Worm (Caenorhabditis elegans): Measurements from ENCODE around the gene F52E1.2.

The F52E1.2 gene

DNA sequence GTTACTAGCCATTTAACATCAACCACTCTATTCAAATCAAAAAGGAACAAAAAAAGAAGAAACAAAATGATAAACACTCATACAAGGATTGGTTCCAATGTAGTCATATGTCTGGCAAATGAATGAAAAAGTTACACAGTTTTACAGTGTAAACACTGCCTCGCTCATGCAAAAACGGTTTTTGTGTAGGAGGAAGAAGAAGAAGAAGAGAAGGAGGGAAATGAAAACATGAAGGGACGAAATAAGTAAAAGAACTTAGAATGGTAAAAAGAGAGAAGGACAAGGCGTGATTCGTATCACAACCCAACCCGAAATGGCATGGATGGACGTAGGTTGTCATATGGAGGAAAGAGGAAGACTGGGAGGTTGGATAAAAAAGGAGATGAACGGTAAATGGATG, 3.5 kb upstream of the F52E1.2 start:
- TF ChIP-seq cog-1 (tag; optimal IDR thresholded peaks at IDR 0.05) (no peak), flt-1 (GFP tag; IDR thresholded peaks at IDR 0.05) (0 out of 2 replicates have a peak, but pooled peaks have one; percentile 21)

DNA sequence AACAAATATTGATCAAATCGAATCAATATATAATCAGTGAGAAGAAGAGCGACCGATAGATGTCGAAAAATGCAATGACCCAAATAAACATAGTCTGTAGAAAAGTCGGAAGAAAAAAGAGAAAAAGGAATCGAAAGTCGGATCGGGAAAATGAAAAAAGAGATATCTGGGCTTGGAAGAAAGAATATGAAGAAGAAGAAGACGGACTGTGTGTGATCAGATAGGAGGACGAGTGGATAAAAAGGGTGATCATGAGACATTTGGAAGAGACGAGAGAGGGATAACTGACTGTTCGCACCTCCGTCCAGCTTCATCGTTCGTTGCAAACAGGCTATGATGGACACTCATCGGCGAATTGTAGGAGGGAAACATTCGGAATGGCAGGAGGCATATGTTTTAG, 801 bp upstream of the F52E1.2 start:
- TF ChIP-seq flt-1 (GFP tag; IDR thresholded peaks at IDR 0.05) (no peak), ztf-23 (GFP tag; IDR thresholded peaks at IDR 0.05) (no peak), klf-2 (GFP tag; conservative IDR thresholded peaks at IDR 0.05) (no peak), T22C8.4 (GFP tag; IDR thresholded peaks at IDR 0.05) (no peak), med-1 (GFP tag; optimal IDR thresholded peaks at IDR 0.05; ENCODE audit: insufficient read depth) (no peak), ref-1 (GFP tag; conservative IDR thresholded peaks at IDR 0.05) (no peak)

DNA sequence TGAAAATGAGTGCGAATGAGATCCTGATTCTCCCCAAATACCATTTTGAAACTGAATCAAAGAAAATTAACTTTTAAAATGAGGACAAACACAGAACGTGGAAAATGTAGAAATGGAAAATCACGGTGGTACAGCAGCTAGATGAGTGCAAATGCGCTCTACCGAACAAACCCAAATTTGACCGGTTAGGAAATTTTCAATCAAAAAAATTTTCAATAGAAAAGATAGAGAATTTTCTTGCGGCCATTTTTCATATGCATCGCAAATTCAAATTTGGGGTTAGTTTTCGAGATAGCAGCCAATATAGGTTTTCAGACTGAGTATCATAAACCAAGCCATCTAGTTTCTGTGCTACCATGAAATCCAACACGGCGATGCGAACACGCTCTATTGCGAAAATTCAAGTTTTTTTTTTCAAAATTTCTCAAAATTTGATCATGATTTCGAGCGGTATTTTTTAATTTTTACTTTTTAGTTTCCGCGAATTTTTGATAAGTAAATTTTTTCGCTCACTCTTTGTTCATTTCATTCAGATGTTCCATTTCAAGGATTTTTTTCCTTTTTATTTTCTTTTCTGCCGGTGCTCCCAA, 3.1 kb downstream of the F52E1.2 start, which contains the start of gene vha-18:
TSS of gene vha-18 (minus strand) at position 51 of the 590 bp plus-strand sequence.
- no peak for TF ChIP-seq ref-1 (GFP tag; conservative IDR thresholded peaks at IDR 0.05)
- TF ChIP-seq flt-1 (GFP tag; IDR thresholded peaks at IDR 0.05): no peak
- no peak for TF ChIP-seq tab-1 (GFP tag; IDR thresholded peaks at IDR 0.05)
- TF ChIP-seq ztf-23 (GFP tag; IDR thresholded peaks at IDR 0.05): no peak
- no peak for TF ChIP-seq cog-1 (tag; optimal IDR thresholded peaks at IDR 0.05)
- no peak for TF ChIP-seq T22C8.4 (GFP tag; IDR thresholded peaks at IDR 0.05)
- TF ChIP-seq ztf-29 (GFP tag; IDR thresholded peaks at IDR 0.05): no peak
- TF ChIP-seq klf-2 (GFP tag; conservative IDR thresholded peaks at IDR 0.05): no peak
- TF ChIP-seq med-1 (GFP tag; optimal IDR thresholded peaks at IDR 0.05; ENCODE audit: insufficient read depth): no peak

DNA sequence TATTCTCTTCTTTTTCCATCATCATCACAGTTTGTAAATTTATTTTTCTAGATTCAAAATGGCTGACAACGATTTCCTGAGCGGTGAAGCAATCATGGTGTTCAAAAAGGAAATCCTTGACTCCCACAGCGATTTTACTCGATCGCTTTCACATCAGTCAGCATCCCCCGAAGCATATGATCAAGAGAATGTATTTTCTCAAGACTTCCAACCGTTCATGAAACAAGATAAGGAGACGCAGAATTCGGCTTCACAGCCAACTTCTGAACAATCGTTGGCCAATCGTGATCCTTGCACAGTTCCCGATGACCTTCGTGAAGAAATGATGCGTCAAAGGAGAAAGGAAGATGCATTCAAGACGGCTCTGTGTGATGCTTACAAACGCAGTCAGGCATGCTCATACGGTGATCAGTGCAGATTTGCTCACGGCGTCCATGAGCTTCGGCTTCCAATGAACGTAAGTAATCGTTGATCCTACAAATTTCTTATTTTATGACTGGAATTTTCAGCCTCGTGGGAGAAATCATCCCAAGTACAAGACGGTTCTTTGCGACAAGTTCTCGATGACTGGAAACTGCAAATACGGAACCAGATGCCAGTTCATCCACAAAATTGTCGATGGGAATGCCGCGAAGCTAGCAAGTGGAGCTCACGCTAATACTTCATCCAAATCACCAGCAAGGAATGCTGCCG, 3.8 kb downstream of the F52E1.2 start, which contains the start of gene pos-1:
TSS of gene pos-1 (plus strand) at position 51 of the 693 bp plus-strand sequence.
- TF ChIP-seq tab-1 (GFP tag; IDR thresholded peaks at IDR 0.05) (no peak), T22C8.4 (GFP tag; IDR thresholded peaks at IDR 0.05) (no peak), med-1 (GFP tag; optimal IDR thresholded peaks at IDR 0.05; ENCODE audit: insufficient read depth) (no peak), klf-2 (GFP tag; conservative IDR thresholded peaks at IDR 0.05) (no peak), ztf-23 (GFP tag; IDR thresholded peaks at IDR 0.05) (no peak), flt-1 (GFP tag; IDR thresholded peaks at IDR 0.05) (no peak), cog-1 (tag; optimal IDR thresholded peaks at IDR 0.05) (no peak), ztf-29 (GFP tag; IDR thresholded peaks at IDR 0.05) (no peak), ref-1 (GFP tag; conservative IDR thresholded peaks at IDR 0.05) (no peak)

DNA sequence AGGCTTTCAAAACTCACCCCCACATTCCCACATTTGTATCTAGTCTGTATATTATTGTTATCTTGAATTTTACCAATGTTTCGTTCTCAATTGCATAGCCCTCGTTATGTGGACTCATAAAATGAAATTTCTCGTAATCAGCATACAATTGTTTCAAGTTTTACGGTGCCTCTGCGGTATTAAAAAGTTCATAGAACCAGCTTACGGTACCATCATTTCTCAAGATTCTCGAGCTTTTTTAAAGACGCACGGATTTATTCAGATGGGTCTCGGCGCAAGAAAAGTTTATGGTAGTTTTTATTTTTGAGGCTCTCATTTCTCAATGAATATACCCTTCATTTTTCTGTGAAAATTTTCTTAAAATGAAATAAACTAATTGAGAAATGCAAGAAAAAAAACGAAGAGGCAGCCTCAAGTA, 4.7 kb downstream of the F52E1.2 start:
- TF ChIP-seq ztf-23 (GFP tag; IDR thresholded peaks at IDR 0.05): no peak
- no peak for TF ChIP-seq T22C8.4 (GFP tag; IDR thresholded peaks at IDR 0.05)
- no peak for TF ChIP-seq med-1 (GFP tag; optimal IDR thresholded peaks at IDR 0.05; ENCODE audit: insufficient read depth)
- TF ChIP-seq ref-1 (GFP tag; conservative IDR thresholded peaks at IDR 0.05): no peak
- TF ChIP-seq ztf-29 (GFP tag; IDR thresholded peaks at IDR 0.05): no peak
- no peak for TF ChIP-seq flt-1 (GFP tag; IDR thresholded peaks at IDR 0.05)
- no peak for TF ChIP-seq tab-1 (GFP tag; IDR thresholded peaks at IDR 0.05)
- TF ChIP-seq cog-1 (tag; optimal IDR thresholded peaks at IDR 0.05): no peak
- no peak for TF ChIP-seq klf-2 (GFP tag; conservative IDR thresholded peaks at IDR 0.05)

DNA sequence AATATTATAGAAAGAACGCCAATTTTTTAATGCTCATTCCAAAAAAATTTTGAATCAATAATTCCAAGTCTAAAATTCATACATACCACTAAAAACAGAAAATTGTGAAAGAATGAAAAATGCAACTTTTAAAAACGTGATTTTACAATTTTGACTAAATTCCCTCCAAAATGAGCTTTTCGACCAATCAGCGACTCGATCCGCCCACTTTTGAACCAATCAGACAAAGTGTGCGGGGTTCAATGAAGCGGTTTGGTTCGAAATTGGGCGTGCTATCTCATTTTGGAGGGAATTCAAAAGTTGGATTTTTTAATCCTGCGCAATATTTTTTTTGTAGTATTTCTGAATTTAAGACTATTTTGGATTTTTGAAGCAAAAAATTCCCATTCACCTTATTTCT, 6.9 kb downstream of the F52E1.2 start:
- TF ChIP-seq ref-1 (GFP tag; conservative IDR thresholded peaks at IDR 0.05) (no peak), flt-1 (GFP tag; IDR thresholded peaks at IDR 0.05) (no peak), klf-2 (GFP tag; conservative IDR thresholded peaks at IDR 0.05) (no peak), med-1 (GFP tag; optimal IDR thresholded peaks at IDR 0.05; ENCODE audit: insufficient read depth) (no peak), tab-1 (GFP tag; IDR thresholded peaks at IDR 0.05) (no peak), ztf-23 (GFP tag; IDR thresholded peaks at IDR 0.05) (no peak), cog-1 (tag; optimal IDR thresholded peaks at IDR 0.05) (no peak), ztf-29 (GFP tag; IDR thresholded peaks at IDR 0.05) (no peak), T22C8.4 (GFP tag; IDR thresholded peaks at IDR 0.05) (no peak)

DNA sequence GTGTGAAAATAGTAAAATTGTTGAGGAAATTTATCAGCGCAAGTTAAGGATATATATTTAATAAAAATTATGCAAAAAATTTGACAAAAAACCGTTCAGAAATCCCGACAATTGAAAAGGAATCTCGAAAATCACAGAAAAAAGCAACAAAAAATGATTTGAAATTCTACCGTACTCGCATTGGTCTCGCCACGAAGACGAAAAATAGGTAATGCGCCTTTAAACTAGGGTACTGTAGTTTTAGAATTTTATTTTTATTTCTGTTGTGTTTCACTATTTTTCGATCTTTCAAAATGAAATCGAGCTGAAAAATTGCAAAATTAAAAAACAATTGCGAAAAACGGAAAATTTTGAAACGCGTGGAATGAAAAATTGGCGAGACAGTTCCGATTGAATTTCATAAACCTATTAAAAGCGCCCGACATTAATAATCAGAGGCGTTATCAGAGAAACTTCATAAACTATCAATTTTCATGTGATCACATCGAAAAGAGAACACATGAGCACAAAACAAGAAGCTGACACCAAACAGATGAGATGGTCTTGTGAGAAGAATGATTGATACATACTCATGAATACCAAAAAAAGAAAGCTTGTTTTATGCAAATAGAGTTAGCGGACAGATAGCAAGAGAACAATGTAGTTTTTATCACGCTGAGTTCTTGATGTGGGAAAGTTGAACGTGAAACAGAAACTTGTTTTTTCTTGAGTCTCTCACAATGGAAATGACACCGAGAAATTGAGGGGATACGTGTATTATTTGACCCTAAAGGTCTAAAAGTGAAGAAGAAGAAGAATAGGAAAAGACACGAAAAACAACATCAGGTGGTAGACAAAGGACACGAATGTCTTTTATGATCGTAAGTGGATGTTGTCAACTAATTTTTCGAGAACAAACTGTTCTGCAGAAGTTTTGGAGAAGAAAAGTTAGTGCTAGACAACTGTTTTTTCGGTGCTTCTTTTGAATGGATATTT, 14.7 kb downstream of the F52E1.2 start:
- TF ChIP-seq ztf-29 (GFP tag; IDR thresholded peaks at IDR 0.05) (no peak), ztf-23 (GFP tag; IDR thresholded peaks at IDR 0.05) (no peak), tab-1 (GFP tag; IDR thresholded peaks at IDR 0.05) (no peak), klf-2 (GFP tag; conservative IDR thresholded peaks at IDR 0.05) (no peak), cog-1 (tag; optimal IDR thresholded peaks at IDR 0.05) (no peak), flt-1 (GFP tag; IDR thresholded peaks at IDR 0.05) (no peak)

DNA sequence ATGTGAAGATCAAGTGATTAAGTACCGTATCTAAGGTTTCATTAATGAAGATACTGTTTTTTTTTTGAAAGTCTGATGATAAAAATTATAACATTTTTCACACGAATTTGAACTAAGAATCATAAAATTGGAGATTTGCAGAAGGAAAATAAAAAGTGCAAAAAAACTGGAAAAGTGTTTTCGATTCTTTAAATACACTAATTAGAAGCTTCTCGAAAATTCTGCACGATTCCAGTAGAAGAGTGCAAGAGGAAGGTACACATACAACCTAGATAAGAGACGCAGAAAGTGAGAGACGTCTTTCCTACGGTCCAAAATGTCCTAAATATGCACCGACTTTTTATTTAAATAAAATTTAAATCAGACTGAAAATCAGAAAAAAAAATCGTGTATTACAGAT, 15.8 kb downstream of the F52E1.2 start:
- no peak for TF ChIP-seq ref-1 (GFP tag; conservative IDR thresholded peaks at IDR 0.05)
- no peak for TF ChIP-seq T22C8.4 (GFP tag; IDR thresholded peaks at IDR 0.05)
- TF ChIP-seq tab-1 (GFP tag; IDR thresholded peaks at IDR 0.05): no peak
- TF ChIP-seq ztf-29 (GFP tag; IDR thresholded peaks at IDR 0.05): no peak
- no peak for TF ChIP-seq flt-1 (GFP tag; IDR thresholded peaks at IDR 0.05)
- no peak for TF ChIP-seq klf-2 (GFP tag; conservative IDR thresholded peaks at IDR 0.05)
- TF ChIP-seq med-1 (GFP tag; optimal IDR thresholded peaks at IDR 0.05; ENCODE audit: insufficient read depth): no peak
- TF ChIP-seq ztf-23 (GFP tag; IDR thresholded peaks at IDR 0.05): no peak
- TF ChIP-seq cog-1 (tag; optimal IDR thresholded peaks at IDR 0.05): no peak
